Fruit fly (Drosophila melanogaster) whole organism, wandering third instar larva: ENCODE data around the gene CG32354.
A peak's percentile ranks its signal among the peaks of the same experiment; 100 is the strongest.

ENCODE experiments used
- Abd-B ChIP-seq: fragments of >200 bp; optimal IDR thresholded peaks from 2 replicates; lab custom pipeline; 2017; ENCODE audit warnings: missing biosample characterization, missing genetic modification characterization
- CG32264 ChIP-seq: fragments of 200-800 bp; sonication (Bioruptor generic); optimal IDR thresholded peaks from 2 replicates; lab custom pipeline; 2016; ENCODE audit warnings: missing biosample characterization, missing genetic modification characterization
- HLH106 ChIP-seq: fragments of 200-800 bp; optimal IDR thresholded peaks from 3 replicates; lab custom pipeline; 2019; ENCODE audit warnings: missing biosample characterization, mild to moderate bottlenecking, missing genetic modification characterization, moderate library complexity
- Hnf4 ChIP-seq: fragments of 200-800 bp; sonication (Bioruptor generic); optimal IDR thresholded peaks from 2 replicates; lab custom pipeline; 2016; ENCODE audit warnings: missing biosample characterization, mild to moderate bottlenecking, missing genetic modification characterization
- Hr78 ChIP-seq: fragments of >200 bp; optimal IDR thresholded peaks from 2 replicates; lab custom pipeline; 2017; ENCODE audit warnings: missing biosample characterization, missing genetic modification characterization
- N ChIP-seq: fragments of >200 bp; optimal IDR thresholded peaks from 2 replicates; lab custom pipeline; 2018; ENCODE audit warnings: missing biosample characterization, missing external identifiers, missing genetic modification characterization
- Rel ChIP-seq, 2 experiments: fragments of 200-800 bp; sonication (Bioruptor generic) in 1 of 2; optimal IDR thresholded peaks; 2 replicates in 1 of 2; 3 replicates in 1 of 2; lab custom pipeline; 2016 to 2019; ENCODE audit warnings: mild to moderate bottlenecking in 2 of 2, missing biosample characterization in 2 of 2, missing genetic modification characterization in 2 of 2, moderate library complexity in 1 of 2
- Sp1 ChIP-seq: fragments of 200-800 bp; sonication (Bioruptor generic); optimal IDR thresholded peaks from 3 replicates; lab custom pipeline; 2019; ENCODE audit warnings: missing biosample characterization, mild to moderate bottlenecking, missing genetic modification characterization, moderate library complexity
- brk ChIP-seq: fragments of 200-800 bp; sonication (Bioruptor generic); optimal IDR thresholded peaks from 2 replicates; lab custom pipeline; 2016; ENCODE audit warnings: missing biosample characterization, mild to moderate bottlenecking, missing genetic modification characterization
- dsf ChIP-seq: sonication (Bioruptor generic); optimal IDR thresholded peaks from 2 replicates; lab custom pipeline; 2016; ENCODE audit warnings: missing biosample characterization, missing genetic modification characterization, borderline replicate concordance
- ey ChIP-seq: fragments of 200-800 bp; sonication (Bioruptor generic); optimal IDR thresholded peaks from 2 replicates; lab custom pipeline; 2016; ENCODE audit warnings: missing biosample characterization, missing genetic modification characterization
- lola ChIP-seq: fragments of >200 bp; optimal IDR thresholded peaks from 2 replicates; lab custom pipeline; 2017; ENCODE audit warnings: missing biosample characterization, missing genetic modification characterization

- TF ChIP-seq dsf (GFP tag; lab: Kevin White, UChicago) (peak; percentile 44), Rel (GFP tag; optimal IDR thresholded peaks at IDR 0.05; lab: Kevin White, UChicago) (no peak), Rel (tag; optimal IDR thresholded peaks at IDR 0.05; lab: Kevin White, UChicago) (peak; percentile 64), Abd-B (GFP tag; lab: Kevin White, UChicago) (no peak), CG32264 (GFP tag; lab: Kevin White, UChicago) (peak; percentile 63), Hnf4 (GFP tag; lab: Kevin White, UChicago) (peak; percentile 91), HLH106 (tag; lab: Kevin White, UChicago) (peak; percentile 75), Hr78 (GFP tag; lab: Kevin White, UChicago) (no peak), Sp1 (GFP tag; lab: Kevin White, UChicago) (peak; percentile 82), brk (GFP tag; lab: Kevin White, UChicago) (peak; percentile 83), ey (peak; percentile 81), lola (GFP tag; lab: Kevin White, UChicago) (no peak), N (peak; percentile 62)
Measured at dm6 chr3L:8441745-8442575, 20.0 kb upstream of the CG32354 start, which contains the start of gene Unr.
